Worm (Caenorhabditis elegans) whole organism, L2 larva: Measurements from ENCODE around the gene fmi-1.

Source experiments
- F13H6.1 ChIP-seq: sonication (generic microtip); optimal IDR thresholded peaks from 2 replicates; lab custom pipeline; 2016; ENCODE audit warnings: missing genetic modification characterization, missing compliant biosample characterization
- ZK546.5 ChIP-seq: sonication (generic microtip); optimal IDR thresholded peaks from 2 replicates; lab custom pipeline; 2017; ENCODE audit warnings: missing biosample characterization, missing genetic modification characterization
- aly-2 ChIP-seq: fragments of 150-350 bp; optimal IDR thresholded peaks from 2 replicates; lab custom pipeline; 2014; ENCODE audit warnings: missing biosample characterization, missing genetic modification characterization
- ama-1 ChIP-seq: fragments of 150-350 bp; optimal IDR thresholded peaks from 2 replicates; lab custom pipeline; 2018; ENCODE audit warnings: inconsistent platforms
- blmp-1 ChIP-seq: sonication (generic microtip); optimal IDR thresholded peaks from 2 replicates; lab custom pipeline; 2017; ENCODE audit warnings: missing genetic modification characterization, mild to moderate bottlenecking, missing compliant biosample characterization, antibody characterized with exemption, moderate library complexity; ENCODE audit not compliant: insufficient read depth
- fos-1 ChIP-seq: fragments of 150-350 bp; optimal IDR thresholded peaks from 2 replicates; lab custom pipeline; 2014; ENCODE audit warnings: missing biosample characterization, missing genetic modification characterization
- lin-39 ChIP-seq: fragments of 150-350 bp; optimal IDR thresholded peaks from 2 replicates; lab custom pipeline; 2014; ENCODE audit warnings: missing biosample characterization, missing genetic modification reagents, missing genetic modification characterization
- nhr-12 ChIP-seq: fragments of 150-350 bp; optimal IDR thresholded peaks from 2 replicates; lab custom pipeline; 2014; ENCODE audit warnings: missing biosample characterization, missing genetic modification characterization
- nhr-129 ChIP-seq: fragments of 150-350 bp; optimal IDR thresholded peaks from 2 replicates; lab custom pipeline; 2014; ENCODE audit warnings: missing biosample characterization, missing genetic modification characterization
- nhr-25 ChIP-seq: fragments of 150-350 bp; sonication (generic microtip); optimal IDR thresholded peaks from 3 replicates; lab custom pipeline; 2014; ENCODE audit warnings: missing biosample characterization, missing genetic modification characterization
- snpc-4 ChIP-seq: fragments of 150-350 bp; optimal IDR thresholded peaks from 2 replicates; lab custom pipeline; 2014; ENCODE audit warnings: missing biosample characterization, missing genetic modification characterization
- unc-62 ChIP-seq: fragments of 150-350 bp; optimal IDR thresholded peaks from 2 replicates; lab custom pipeline; 2014; ENCODE audit warnings: missing biosample characterization, missing genetic modification reagents, missing genetic modification characterization

- TF ChIP-seq nhr-12 (tag; lab: Kevin White, UChicago) (no peak), fos-1 (peak; percentile 34), snpc-4 (tag; lab: Kevin White, UChicago) (no peak), aly-2 (tag; lab: Kevin White, UChicago) (no peak), F13H6.1 (no peak), ama-1 (lab: Kevin White, UChicago) (no peak), unc-62 (GFP tag; lab: Kevin White, UChicago) (no peak), nhr-25 (tag; lab: Kevin White, UChicago) (peak; percentile 60), nhr-129 (tag; lab: Kevin White, UChicago) (no peak), blmp-1 (tag; lab: Kevin White, UChicago) (peak; percentile 23), ZK546.5 (tag; lab: Kevin White, UChicago) (no peak), lin-39 (tag; lab: Kevin White, UChicago) (no peak)
Observed at ce11 chrV:13046125-13047123, 27.6 kb downstream of the fmi-1 start.
